Fruit fly (Drosophila melanogaster) whole organism, embryonic: ENCODE measurements around the gene CG13667.

Experiments used
- ATbp ChIP-seq: fragments of 200-800 bp; sonication (Bioruptor generic); optimal IDR thresholded peaks from 2 replicates; lab custom pipeline; 2017; ENCODE audit warnings: missing biosample characterization, mild to moderate bottlenecking, missing genetic modification characterization, missing genetic modification reagents
- Blimp-1 ChIP-seq: fragments of 200-800 bp; sonication (Bioruptor generic); optimal IDR thresholded peaks from 3 replicates; lab custom pipeline; 2018; ENCODE audit warnings: missing biosample characterization, missing genetic modification characterization, mild to moderate bottlenecking, moderate library complexity, missing genetic modification reagents
- CG10209 ChIP-seq: fragments of 200-800 bp; sonication (Bioruptor generic); optimal IDR thresholded peaks from 3 replicates; lab custom pipeline; 2017; ENCODE audit warnings: missing biosample characterization, mild to moderate bottlenecking, missing genetic modification characterization, missing genetic modification reagents
- CG10654 ChIP-seq: fragments of 200-800 bp; sonication (Bioruptor generic); optimal IDR thresholded peaks from 2 replicates; lab custom pipeline; 2016; ENCODE audit warnings: missing biosample characterization, missing genetic modification characterization
- CG11456 ChIP-seq: fragments of 200-800 bp; sonication (Bioruptor generic); IDR thresholded peaks from 3 replicates; pipeline ENCODE4 v1.3.6; 2022; ENCODE audit warnings: missing biosample characterization, missing genetic modification characterization
- CG12942 ChIP-seq: fragments of 200-800 bp; sonication (Bioruptor generic); optimal IDR thresholded peaks from 3 replicates; lab custom pipeline; 2016; ENCODE audit warnings: missing biosample characterization, missing genetic modification characterization
- CG15696 ChIP-seq: fragments of 200-800 bp; sonication (Bioruptor generic); optimal IDR thresholded peaks from 2 replicates; lab custom pipeline; 2019; ENCODE audit warnings: missing biosample characterization, mild to moderate bottlenecking, missing genetic modification characterization, moderate library complexity
- CG1602 ChIP-seq: fragments of 200-800 bp; sonication (Bioruptor generic); optimal IDR thresholded peaks from 3 replicates; lab custom pipeline; 2016; ENCODE audit warnings: missing biosample characterization, missing genetic modification characterization
- CG16779 ChIP-seq: fragments of 200-800 bp; sonication (Bioruptor generic); IDR thresholded peaks from 2 replicates; pipeline ENCODE4 v1.3.6; 2022; ENCODE audit warnings: missing biosample characterization, missing genetic modification characterization
- CG18599 ChIP-seq: fragments of 200-800 bp; sonication (Bioruptor generic); optimal IDR thresholded peaks from 3 replicates; lab custom pipeline; 2017; ENCODE audit warnings: missing biosample characterization, missing genetic modification characterization, mild to moderate bottlenecking, moderate library complexity, missing genetic modification reagents
- CG18764 ChIP-seq: fragments of 200-800 bp; sonication (Bioruptor generic); optimal IDR thresholded peaks from 3 replicates; lab custom pipeline; 2016; ENCODE audit warnings: missing biosample characterization, missing genetic modification characterization
- CG2116 ChIP-seq: fragments of 200-800 bp; sonication (Bioruptor generic); optimal IDR thresholded peaks from 3 replicates; lab custom pipeline; 2018; ENCODE audit warnings: missing biosample characterization, mild to moderate bottlenecking, missing genetic modification characterization
- CG2712 ChIP-seq: fragments of 200-800 bp; optimal IDR thresholded peaks from 3 replicates; lab custom pipeline; 2019; ENCODE audit warnings: missing biosample characterization, mild to moderate bottlenecking, missing genetic modification characterization, moderate library complexity
- CG2875 ChIP-seq: fragments of 200-800 bp; sonication (Bioruptor generic); optimal IDR thresholded peaks from 2 replicates; lab custom pipeline; 2017; ENCODE audit warnings: missing biosample characterization, mild to moderate bottlenecking, missing genetic modification characterization, missing genetic modification reagents
- CG34224 ChIP-seq: fragments of 200-800 bp; sonication (Bioruptor generic); IDR thresholded peaks from 3 replicates; pipeline ENCODE4 v1.3.6; 2022; ENCODE audit warnings: missing biosample characterization, missing genetic modification characterization; ENCODE audit not compliant: partially characterized antibody
- CG3995 ChIP-seq: fragments of 200-800 bp; sonication (Bioruptor generic); optimal IDR thresholded peaks from 3 replicates; lab custom pipeline; 2016; ENCODE audit warnings: missing biosample characterization, missing genetic modification characterization
- CG4730 ChIP-seq: fragments of 200-800 bp; sonication (Bioruptor generic); IDR thresholded peaks from 2 replicates; pipeline ENCODE4 v1.3.6; 2022; ENCODE audit warnings: missing biosample characterization, missing genetic modification characterization
- CG5953 ChIP-seq: fragments of 200-800 bp; sonication (Bioruptor generic); IDR thresholded peaks from 2 replicates; pipeline ENCODE4 v1.3.6; 2022; ENCODE audit warnings: missing biosample characterization, missing genetic modification characterization
- CG6175 ChIP-seq: fragments of 200-800 bp; sonication (Bioruptor generic); IDR thresholded peaks from 3 replicates; pipeline ENCODE4 v1.3.6; 2022; ENCODE audit warnings: missing biosample characterization, missing genetic modification characterization
- CG6854 ChIP-seq: fragments of 200-800 bp; sonication (Bioruptor generic); optimal IDR thresholded peaks from 3 replicates; lab custom pipeline; 2017; ENCODE audit warnings: missing biosample characterization, mild to moderate bottlenecking, missing genetic modification characterization
- CG7357 ChIP-seq: fragments of 200-800 bp; sonication (Bioruptor generic); IDR thresholded peaks from 3 replicates; pipeline ENCODE4 v1.3.6; 2022; ENCODE audit warnings: missing biosample characterization, missing genetic modification characterization
- CG7987 ChIP-seq: fragments of 200-800 bp; sonication (Bioruptor generic); optimal IDR thresholded peaks from 2 replicates; lab custom pipeline; 2018; ENCODE audit warnings: missing biosample characterization, mild to moderate bottlenecking, missing genetic modification characterization, moderate library complexity
- Camta ChIP-seq: fragments of 200-800 bp; sonication (Bioruptor generic); optimal IDR thresholded peaks from 2 replicates; lab custom pipeline; 2016; ENCODE audit warnings: missing biosample characterization, missing genetic modification characterization
- Elba2 ChIP-seq: fragments of 200-800 bp; sonication (Bioruptor generic); optimal IDR thresholded peaks from 3 replicates; lab custom pipeline; 2016; ENCODE audit warnings: missing biosample characterization, missing genetic modification characterization
- H2.0 ChIP-seq: fragments of 200-800 bp; sonication (Bioruptor generic); IDR thresholded peaks from 2 replicates; pipeline ENCODE4 v1.3.6; 2022; ENCODE audit warnings: missing biosample characterization, missing genetic modification characterization
- HLH3B ChIP-seq: fragments of 200-800 bp; sonication (Bioruptor generic); IDR thresholded peaks from 2 replicates; pipeline ENCODE4 v1.3.6; 2022; ENCODE audit warnings: missing biosample characterization, missing genetic modification characterization
- HLHmδ ChIP-seq: fragments of 200-800 bp; sonication (Bioruptor generic); optimal IDR thresholded peaks from 2 replicates; lab custom pipeline; 2018; ENCODE audit warnings: missing biosample characterization, mild to moderate bottlenecking, missing genetic modification characterization, moderate library complexity
- Lim3 ChIP-seq: fragments of 200-800 bp; sonication (Bioruptor generic); IDR thresholded peaks from 2 replicates; pipeline ENCODE4 v1.3.6; 2022; ENCODE audit warnings: missing biosample characterization, missing genetic modification characterization
- MESR4 ChIP-seq: fragments of 200-800 bp; sonication (Bioruptor generic); optimal IDR thresholded peaks from 2 replicates; lab custom pipeline; 2018; ENCODE audit warnings: missing biosample characterization, mild to moderate bottlenecking, missing genetic modification characterization, moderate library complexity
- Scr ChIP-seq: fragments of 200-800 bp; sonication (Bioruptor generic); IDR thresholded peaks from 2 replicates; pipeline ENCODE4 v1.3.6; 2022; ENCODE audit warnings: missing biosample characterization, missing genetic modification characterization; ENCODE audit not compliant: partially characterized antibody
- Sin3A ChIP-seq: fragments of >200 bp; optimal IDR thresholded peaks from 2 replicates; lab custom pipeline; 2018
- Spps ChIP-seq: fragments of 200-800 bp; sonication (Bioruptor generic); optimal IDR thresholded peaks from 2 replicates; lab custom pipeline; 2018; ENCODE audit warnings: missing biosample characterization, mild to moderate bottlenecking, missing genetic modification characterization
- Taf1 ChIP-seq: fragments of 200-800 bp; sonication (Bioruptor generic); IDR thresholded peaks from 2 replicates; pipeline ENCODE4 v1.3.6; 2022; ENCODE audit warnings: missing biosample characterization, missing genetic modification characterization
- Usf ChIP-seq: fragments of 200-800 bp; sonication (Bioruptor generic); optimal IDR thresholded peaks from 2 replicates; lab custom pipeline; 2017; ENCODE audit warnings: missing genotype, missing biosample characterization, missing genetic modification characterization
- chif ChIP-seq, 2 experiments: fragments of 200-800 bp; sonication (Bioruptor generic); optimal IDR thresholded peaks; 3 replicates each; lab custom pipeline; 2016; ENCODE audit warnings: missing biosample characterization in 2 of 2, missing genetic modification characterization in 2 of 2
- crc ChIP-seq: fragments of 200-800 bp; sonication (Bioruptor generic); optimal IDR thresholded peaks from 2 replicates; lab custom pipeline; 2016; ENCODE audit warnings: missing biosample characterization, missing genetic modification characterization
- fd96Cb ChIP-seq: fragments of 200-800 bp; sonication (Bioruptor generic); optimal IDR thresholded peaks from 2 replicates; lab custom pipeline; 2018; ENCODE audit warnings: missing biosample characterization, mild to moderate bottlenecking, missing genetic modification characterization, moderate library complexity
- fru ChIP-seq: fragments of >200 bp; optimal IDR thresholded peaks from 2 replicates; lab custom pipeline; 2017
- gfzf ChIP-seq: fragments of 200-800 bp; sonication (Bioruptor generic); optimal IDR thresholded peaks from 2 replicates; lab custom pipeline; 2016; ENCODE audit warnings: missing biosample characterization, mild to moderate bottlenecking, missing genetic modification characterization, moderate library complexity
- hbn ChIP-seq: fragments of 200-800 bp; sonication (Bioruptor generic); IDR thresholded peaks from 2 replicates; pipeline ENCODE4 v1.3.6; 2022; ENCODE audit warnings: missing biosample characterization, missing genetic modification characterization; ENCODE audit not compliant: partially characterized antibody
- knrl ChIP-seq: fragments of 200-800 bp; sonication (Bioruptor generic); IDR thresholded peaks from 3 replicates; pipeline ENCODE4 v1.3.6; 2022; ENCODE audit warnings: missing biosample characterization, missing genetic modification characterization; ENCODE audit not compliant: partially characterized antibody
- maf-S ChIP-seq: fragments of 200-800 bp; sonication (Bioruptor generic); optimal IDR thresholded peaks from 2 replicates; lab custom pipeline; 2016; ENCODE audit warnings: missing biosample characterization, missing genetic modification characterization
- nom ChIP-seq: fragments of 200-800 bp; sonication (Bioruptor generic); optimal IDR thresholded peaks from 2 replicates; lab custom pipeline; 2017; ENCODE audit warnings: missing biosample characterization, missing genetic modification characterization, mild to moderate bottlenecking, moderate library complexity, missing genetic modification reagents
- pb ChIP-seq: fragments of 200-800 bp; sonication (Bioruptor generic); optimal IDR thresholded peaks from 3 replicates; lab custom pipeline; 2016; ENCODE audit warnings: missing biosample characterization, missing genetic modification characterization
- phol ChIP-seq: fragments of 200-800 bp; sonication (Bioruptor generic); optimal IDR thresholded peaks from 3 replicates; lab custom pipeline; 2018; ENCODE audit warnings: missing biosample characterization, mild to moderate bottlenecking, missing genetic modification characterization, moderate library complexity
- row ChIP-seq: fragments of 200-800 bp; sonication (Bioruptor generic); IDR thresholded peaks from 3 replicates; pipeline ENCODE4 v1.3.6; 2022; ENCODE audit warnings: missing biosample characterization, missing genetic modification characterization
- sens ChIP-seq: fragments of 200-800 bp; sonication (Bioruptor generic); peaks from one replicate; lab custom pipeline; 2016; ENCODE audit warnings: missing biosample characterization, missing genetic modification characterization
- so ChIP-seq: fragments of 200-800 bp; sonication (Bioruptor generic); IDR thresholded peaks from 3 replicates; pipeline ENCODE4 v1.3.6; 2022; ENCODE audit warnings: missing biosample characterization, missing genetic modification characterization
- tgo ChIP-seq: fragments of 200-800 bp; sonication (Bioruptor generic); IDR thresholded peaks from 3 replicates; pipeline ENCODE4 v1.3.6; 2022; ENCODE audit warnings: missing biosample characterization, missing genetic modification characterization
- wek ChIP-seq: fragments of 200-800 bp; sonication (Bioruptor generic); optimal IDR thresholded peaks from 3 replicates; lab custom pipeline; 2018; ENCODE audit warnings: missing biosample characterization, mild to moderate bottlenecking, missing genetic modification characterization, moderate library complexity
- z ChIP-seq: fragments of 200-800 bp; sonication (Bioruptor generic); IDR thresholded peaks from 3 replicates; pipeline ENCODE4 v1.3.6; 2022; ENCODE audit warnings: missing biosample characterization, missing genetic modification characterization
- zfh2 ChIP-seq: fragments of 200-800 bp; sonication (Bioruptor generic); optimal IDR thresholded peaks from 2 replicates; lab custom pipeline; 2016; ENCODE audit warnings: missing biosample characterization, missing genetic modification characterization

CG13667 gene

dm6 chr3L:8424831-8425336, 19.6 kb downstream of the CG13667 start, which contains the start of gene Cbl (continued):
- TF ChIP-seq CG5953 (GFP tag; lab: Robert Waterston, UW) (no peak), CG6175 (GFP tag; lab: Robert Waterston, UW) (no peak), gfzf (GFP tag; lab: Kevin White, UChicago) (peak; percentile 94), knrl (GFP tag; lab: Robert Waterston, UW) (peak; percentile 22; the same call in 1 of the 3 replicates), maf-S (GFP tag; lab: Kevin White, UChicago) (no peak), Blimp-1 (GFP tag; lab: Kevin White, UChicago) (no peak), MESR4 (peak; percentile 99), CG16779 (no peak), CG3995 (no peak), Sin3A (peak; percentile 79), CG6854 (no peak), CG10209 (GFP tag; lab: Kevin White, UChicago) (no peak), z (no peak), HLH3B (no peak; the same call in 1 of the 2 replicates), pb (GFP tag; lab: Kevin White, UChicago) (no peak), sens (GFP tag; lab: Kevin White, UChicago) (peak; percentile 67), CG7987 (GFP tag; lab: Kevin White, UChicago) (peak; percentile 68), CG10654 (GFP tag; lab: Kevin White, UChicago) (no peak), H2.0 (no peak), fru (no peak), Scr (GFP tag; lab: Robert Waterston, UW) (peak; percentile 39; the same call in 1 of the 2 replicates), crc (no peak), CG34224 (peak; percentile 34; the same call in 1 of the 3 replicates), Lim3 (no peak), Camta (GFP tag; lab: Kevin White, UChicago) (no peak), CG2875 (GFP tag; lab: Kevin White, UChicago) (peak; percentile 7), CG15696 (no peak), chif (GFP tag; optimal IDR thresholded peaks at IDR 0.05; lab: Kevin White, UChicago) (no peak), CG1602 (GFP tag; lab: Kevin White, UChicago) (no peak), zfh2 (GFP tag; lab: Kevin White, UChicago) (no peak), nom (peak; percentile 52), CG18599 (GFP tag; lab: Kevin White, UChicago) (no peak), CG18764 (GFP tag; lab: Kevin White, UChicago) (no peak), CG12942 (GFP tag; lab: Kevin White, UChicago) (no peak), HLHmδ (GFP tag; lab: Kevin White, UChicago) (peak; percentile 51), fd96Cb (no peak), so (GFP tag; lab: Robert Waterston, UW) (no peak), CG2712 (tag; lab: Kevin White, UChicago) (peak; percentile 52), Elba2 (no peak), CG4730 (no peak), CG2116 (GFP tag; lab: Kevin White, UChicago) (peak; percentile 100), Usf (GFP tag; lab: Kevin White, UChicago) (no peak), hbn (GFP tag; lab: Robert Waterston, UW) (no peak), row (GFP tag; lab: Robert Waterston, UW) (peak; percentile 27; the same call in 1 of the 3 replicates), ATbp (GFP tag; lab: Kevin White, UChicago) (no peak), phol (tag; lab: Kevin White, UChicago) (peak; percentile 99), Taf1 (GFP tag; lab: Robert Waterston, UW) (no peak), CG11456 (GFP tag; lab: Robert Waterston, UW) (no peak), tgo (GFP tag; lab: Robert Waterston, UW) (no peak), Spps (tag; lab: Kevin White, UChicago) (no peak), wek (peak; percentile 9), CG7357 (GFP tag; lab: Robert Waterston, UW) (no peak)
